Worm (Caenorhabditis elegans) whole organism, midembryonic: ENCODE results near the gene C34D4.4.

ENCODE experiments used
- T22C8.4 ChIP-seq: fragments of 200-800 bp; sonication (Bioruptor generic); IDR thresholded peaks from 2 replicates; pipeline ENCODE4 v1.3.6; 2022; ENCODE audit warnings: missing genetic modification characterization, missing compliant biosample characterization
- cog-1 ChIP-seq: sonication (generic microtip); optimal IDR thresholded peaks from 2 replicates; lab custom pipeline; 2016; ENCODE audit warnings: missing genetic modification characterization, missing compliant biosample characterization
- flt-1 ChIP-seq: fragments of 200-800 bp; sonication (Bioruptor generic); IDR thresholded peaks from 2 replicates; pipeline ENCODE4 v1.3.6; 2022; ENCODE audit warnings: missing genetic modification characterization, missing compliant biosample characterization
- klf-2 ChIP-seq: fragments of 200-800 bp; sonication (Bioruptor generic); conservative IDR thresholded peaks from 2 replicates; pipeline ENCODE4 v1.3.6; 2022; ENCODE audit warnings: missing genetic modification reagents, missing genetic modification characterization, missing compliant biosample characterization
- med-1 ChIP-seq: sonication (generic microtip); optimal IDR thresholded peaks from 2 replicates; lab custom pipeline; 2017; ENCODE audit warnings: missing genetic modification characterization, mild to moderate bottlenecking, missing compliant biosample characterization, antibody characterized with exemption, missing genetic modification reagents; ENCODE audit not compliant: insufficient read depth
- ref-1 ChIP-seq: fragments of 200-800 bp; sonication (Bioruptor generic); conservative IDR thresholded peaks from 2 replicates; pipeline ENCODE4 v1.3.6; 2022; ENCODE audit warnings: missing genetic modification reagents, missing genetic modification characterization, missing compliant biosample characterization
- tab-1 ChIP-seq: fragments of 200-800 bp; sonication (Bioruptor generic); IDR thresholded peaks from 2 replicates; pipeline ENCODE4 v1.3.6; 2022; ENCODE audit warnings: missing genetic modification characterization, missing compliant biosample characterization
- ztf-23 ChIP-seq: fragments of 200-800 bp; sonication (Bioruptor generic); IDR thresholded peaks from 2 replicates; pipeline ENCODE4 v1.3.6; 2022; ENCODE audit warnings: missing genetic modification reagents, missing genetic modification characterization, missing compliant biosample characterization
- ztf-29 ChIP-seq: fragments of 200-800 bp; sonication (Bioruptor generic); IDR thresholded peaks from 2 replicates; pipeline ENCODE4 v1.3.6; 2022; ENCODE audit warnings: missing genetic modification reagents, missing genetic modification characterization, missing compliant biosample characterization

The C34D4.4 gene

DNA sequence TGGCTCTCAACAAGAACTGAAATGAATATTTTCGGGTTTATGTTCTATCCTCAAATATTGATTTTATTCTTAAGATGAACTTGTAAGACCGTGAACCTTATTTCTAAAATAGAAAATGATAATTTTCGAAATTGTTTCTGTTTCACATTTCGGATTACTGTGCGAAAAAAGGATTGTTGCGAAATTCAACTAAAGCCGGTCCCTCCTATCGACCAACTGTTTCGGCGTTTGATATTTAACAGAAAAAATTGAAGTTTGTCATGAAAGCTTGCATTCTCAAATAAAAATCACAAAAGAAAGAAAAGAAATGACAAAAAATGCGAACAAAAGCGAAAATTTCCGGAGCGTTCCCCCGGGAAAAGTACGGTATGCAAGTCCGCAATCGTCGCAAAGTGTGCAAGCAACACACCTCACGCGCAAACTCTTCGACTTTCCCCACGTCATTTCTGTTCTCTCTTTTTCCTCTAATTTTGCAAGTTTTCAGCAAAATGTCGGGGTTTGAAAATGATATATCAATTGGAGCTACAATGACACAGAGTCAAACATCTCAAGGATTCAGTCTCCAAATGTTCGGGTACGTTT is at the start of gene C34D4.4:
C34D4.4 (plus strand) TSS at position 342 of the 582 bp plus-strand sequence.
- TF ChIP-seq med-1 (GFP tag; lab: Kevin White, UChicago) = no peak

DNA sequence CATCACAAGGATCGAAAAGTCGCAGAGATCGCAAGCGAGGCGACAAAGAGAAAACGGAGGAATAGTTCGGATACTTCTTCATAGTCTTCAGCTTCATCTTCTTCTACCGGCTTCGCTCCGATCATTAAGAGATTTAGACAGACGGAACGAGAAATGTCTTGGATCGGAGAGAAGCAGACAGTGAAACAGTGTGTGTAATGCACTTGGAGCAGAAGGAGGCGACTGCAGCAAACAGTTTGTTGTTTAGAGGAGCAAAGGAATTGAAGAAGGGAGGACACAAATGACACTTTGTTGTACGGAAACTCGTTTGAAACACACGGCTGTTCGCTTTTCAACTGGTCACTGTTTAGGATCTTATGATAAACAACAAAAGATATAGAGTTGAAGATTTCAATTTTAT is 49.8 kb upstream of the C34D4.4 start:
- TF ChIP-seq klf-2 (no peak), cog-1 (peak; percentile 29)

DNA sequence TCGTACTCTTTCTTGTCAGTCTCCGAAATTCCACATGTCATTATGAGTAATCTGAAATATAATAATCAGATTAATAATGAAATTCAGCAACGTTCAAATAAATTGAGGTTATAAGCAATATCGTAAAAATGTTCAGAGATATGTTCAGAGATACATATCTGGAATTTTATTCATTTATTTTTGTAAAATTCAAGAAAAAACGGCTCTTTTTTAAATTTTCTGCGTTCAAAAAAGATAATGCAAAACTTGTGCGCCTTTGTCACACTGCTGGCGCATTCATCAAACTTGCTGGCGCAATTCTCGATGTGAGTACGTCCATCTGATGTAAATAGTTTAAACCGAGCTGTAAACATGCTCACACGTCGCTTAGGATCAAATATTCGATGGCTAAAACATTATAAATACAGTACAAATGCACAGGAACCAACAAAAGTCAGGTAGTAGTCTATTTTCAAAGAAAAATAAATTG is 45.9 kb upstream of the C34D4.4 start, which contains the start of the genes rde-8 and ZC477.3:
rde-8 (minus strand) TSS at position 51 of the 469 bp plus-strand sequence.
ZC477.3 (plus strand) TSS at position 282 of the 469 bp plus-strand sequence.
- TF ChIP-seq ztf-23 (GFP tag; lab: Robert Waterston, UW) (no peak), cog-1 (no peak), T22C8.4 (GFP tag; lab: Robert Waterston, UW) (0 out of 2 replicates have a peak, but pooled peaks have one; percentile 12)

DNA sequence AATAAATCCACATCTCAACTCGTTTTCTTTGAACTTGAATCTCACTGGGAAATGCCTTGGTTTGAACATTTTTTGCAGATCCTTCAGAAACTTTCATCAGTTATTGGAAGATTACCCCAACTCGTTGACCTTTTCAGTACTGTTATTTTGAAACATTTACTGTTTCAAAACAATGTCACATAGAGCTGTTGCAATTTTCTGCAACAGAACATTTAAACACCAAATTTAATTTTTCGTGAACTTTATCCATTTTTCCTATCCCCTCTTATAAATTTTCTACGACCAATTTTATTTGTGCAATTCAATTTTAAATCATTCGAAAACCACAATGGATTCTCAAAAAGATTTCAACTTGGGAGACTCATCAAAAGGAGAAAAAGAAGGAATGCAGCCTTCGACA is 41.3 kb upstream of the C34D4.4 start, which contains the start of gene ZC477.2:
ZC477.2 (plus strand) TSS at position 301 of the 400 bp plus-strand sequence.
- no peak for TF ChIP-seq klf-2
- TF ChIP-seq flt-1 (GFP tag; lab: Robert Waterston, UW) = no peak
- no peak for TF ChIP-seq tab-1 (GFP tag; lab: Robert Waterston, UW)
- no peak for TF ChIP-seq ref-1 (GFP tag; lab: Robert Waterston, UW)
- TF ChIP-seq ztf-23 (GFP tag; lab: Robert Waterston, UW) = no peak
- TF ChIP-seq med-1 (GFP tag; lab: Kevin White, UChicago) = no peak
- no peak for TF ChIP-seq ztf-29 (GFP tag; lab: Robert Waterston, UW)
- TF ChIP-seq cog-1 = no peak
- no peak for TF ChIP-seq T22C8.4 (GFP tag; lab: Robert Waterston, UW)

DNA sequence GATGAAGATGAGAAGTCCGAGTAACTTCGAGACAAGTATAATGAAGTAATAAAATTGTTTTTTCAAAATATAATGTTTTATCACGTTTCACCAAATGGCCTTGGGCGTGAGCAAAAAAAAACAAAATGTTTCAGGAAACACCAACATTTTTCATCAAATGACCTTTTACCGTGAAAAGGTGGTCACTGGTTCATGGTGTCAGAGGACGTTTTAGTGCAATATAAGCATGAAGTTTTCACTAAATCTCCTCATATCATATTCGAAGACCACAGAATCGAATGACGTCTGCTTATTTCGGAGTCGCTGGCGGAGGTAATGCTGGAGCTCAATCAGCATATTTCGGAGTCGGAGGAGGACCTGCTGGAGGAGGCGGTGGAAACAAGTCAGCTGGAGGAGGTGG is 37.8 kb upstream of the C34D4.4 start, which contains the start of the genes ZC477.7 and ssq-3:
ZC477.7 (minus strand) TSS at position 101 of the 400 bp plus-strand sequence.
ssq-3 (plus strand) TSS at position 251 of the 400 bp plus-strand sequence.
- TF ChIP-seq T22C8.4 (GFP tag; lab: Robert Waterston, UW) (no peak), klf-2 (no peak), med-1 (GFP tag; lab: Kevin White, UChicago) (no peak), cog-1 (no peak), ztf-23 (GFP tag; lab: Robert Waterston, UW) (no peak), tab-1 (GFP tag; lab: Robert Waterston, UW) (no peak), flt-1 (GFP tag; lab: Robert Waterston, UW) (no peak), ztf-29 (GFP tag; lab: Robert Waterston, UW) (no peak), ref-1 (GFP tag; lab: Robert Waterston, UW) (no peak)

DNA sequence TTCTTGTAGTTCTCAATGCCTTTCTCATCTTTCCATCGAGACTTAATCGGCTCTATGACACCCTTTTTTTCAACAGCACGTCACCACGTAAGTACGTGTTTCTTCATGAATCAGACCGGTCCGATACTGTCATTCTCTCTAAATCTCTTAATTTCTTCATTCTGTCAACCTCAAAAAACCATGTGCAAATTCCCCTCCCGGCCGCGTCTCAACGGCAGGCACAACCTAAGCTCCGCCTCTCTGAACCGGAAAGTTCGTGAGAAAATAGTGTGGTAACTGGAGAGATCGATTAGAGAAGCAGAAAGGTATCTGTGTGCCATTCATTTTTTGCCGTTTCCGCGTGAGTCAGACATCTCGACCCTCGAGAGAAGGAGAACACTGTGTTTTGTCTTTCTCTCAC is 34.6 kb upstream of the C34D4.4 start, which contains the start of gene nas-8:
nas-8 (plus strand) TSS at position 301 of the 400 bp plus-strand sequence.
- TF ChIP-seq ztf-29 (GFP tag; lab: Robert Waterston, UW) (no peak), klf-2 (no peak), med-1 (GFP tag; lab: Kevin White, UChicago) (no peak), ref-1 (GFP tag; lab: Robert Waterston, UW) (no peak), flt-1 (GFP tag; lab: Robert Waterston, UW) (no peak), ztf-23 (GFP tag; lab: Robert Waterston, UW) (no peak), cog-1 (no peak), T22C8.4 (GFP tag; lab: Robert Waterston, UW) (no peak), tab-1 (GFP tag; lab: Robert Waterston, UW) (no peak)

DNA sequence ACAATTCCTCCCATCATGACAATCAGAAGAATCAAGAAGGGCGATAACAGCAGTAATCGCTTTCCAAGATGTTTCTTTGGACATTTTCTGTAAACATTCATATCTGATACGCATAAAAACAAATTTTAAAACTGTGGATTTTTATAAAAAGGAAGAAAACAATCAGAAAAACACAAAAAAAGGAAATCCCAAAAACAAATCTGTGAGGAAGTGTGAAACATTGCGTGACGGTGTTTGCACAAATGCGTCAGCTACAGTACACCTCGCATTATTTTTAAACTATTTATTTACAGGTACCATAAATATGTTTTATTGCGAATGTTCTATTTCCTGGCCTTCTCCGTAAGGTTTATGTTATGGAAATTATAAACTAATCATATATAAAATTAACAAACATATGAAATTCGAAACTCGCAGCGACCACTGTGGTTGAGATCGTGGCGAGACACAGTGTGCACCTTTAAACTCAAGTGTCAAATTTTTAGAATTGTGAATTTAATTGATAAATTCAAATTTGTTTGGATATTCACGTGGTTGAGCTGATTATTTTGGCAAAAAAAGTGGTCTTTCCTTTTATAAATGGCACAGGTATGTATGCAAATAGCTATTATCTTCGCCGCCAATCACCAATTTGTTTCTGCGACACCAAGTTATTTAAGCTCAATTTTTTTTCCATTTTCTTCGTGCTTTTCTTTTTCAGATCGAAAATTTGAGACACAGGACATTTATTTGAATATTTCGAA is 27.7 kb upstream of the C34D4.4 start, which contains the start of the genes C34D4.10 and str-48:
C34D4.10 (minus strand) TSS at position 101 of the 743 bp plus-strand sequence.
str-48 (plus strand) TSS at position 693 of the 743 bp plus-strand sequence.
- no peak for TF ChIP-seq med-1 (GFP tag; lab: Kevin White, UChicago)

DNA sequence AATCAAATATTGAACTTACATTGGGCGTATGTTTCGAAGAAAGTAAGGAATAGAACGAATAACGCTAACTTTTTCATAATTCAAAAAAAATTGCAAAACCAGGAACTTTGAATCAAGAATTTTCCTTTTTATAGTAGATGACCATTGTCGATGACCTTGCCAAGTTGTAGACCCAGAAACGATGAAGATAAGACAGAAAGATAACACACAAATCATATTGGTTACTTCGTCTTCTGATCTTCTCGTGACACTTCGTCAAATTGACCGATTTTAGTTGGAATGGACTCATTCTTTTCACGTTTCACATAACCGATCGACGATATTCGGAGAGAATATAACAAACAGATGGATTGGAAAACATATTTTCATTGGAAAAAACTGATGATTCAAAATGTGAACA is 17.4 kb upstream of the C34D4.4 start, which contains the start of gene grsp-3:
grsp-3 (minus strand) TSS at position 149 of the 400 bp plus-strand sequence.
- no peak for TF ChIP-seq cog-1
- no peak for TF ChIP-seq med-1 (GFP tag; lab: Kevin White, UChicago)
- no peak for TF ChIP-seq ztf-23 (GFP tag; lab: Robert Waterston, UW)

ce11 chrIV:7133140-7133539 is 16.0 kb upstream of the C34D4.4 start, which contains the start of gene cyn-12:
Gene cyn-12 (minus strand): TSS chrIV:7133217.
- TF ChIP-seq ref-1 (GFP tag; lab: Robert Waterston, UW) (no peak), T22C8.4 (GFP tag; lab: Robert Waterston, UW) (peak; percentile 42; the same call in 1 of the 2 replicates)

DNA sequence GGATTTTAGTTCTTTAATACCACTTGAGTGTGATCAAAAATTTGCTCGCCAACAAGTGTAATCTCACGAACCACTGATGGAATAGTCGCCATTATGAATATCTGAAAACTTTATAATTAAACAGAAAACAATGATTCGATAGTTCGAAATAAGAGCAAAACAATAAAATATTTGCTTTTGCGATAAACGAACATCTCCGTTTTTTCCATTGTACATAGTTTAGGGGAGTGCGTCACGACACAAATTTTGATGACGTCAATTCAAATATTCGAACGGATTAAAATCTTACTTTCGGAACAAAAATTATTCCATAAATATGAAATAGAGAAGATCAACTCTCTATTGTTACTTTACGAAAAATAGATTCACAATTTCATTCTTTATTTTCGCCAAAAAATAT is 15.2 kb upstream of the C34D4.4 start, which contains the start of gene mutd-1:
mutd-1 (minus strand) TSS at position 101 of the 400 bp plus-strand sequence.
- TF ChIP-seq ztf-29 (GFP tag; lab: Robert Waterston, UW) = no peak
- no peak for TF ChIP-seq T22C8.4 (GFP tag; lab: Robert Waterston, UW)
- no peak for TF ChIP-seq cog-1
- no peak for TF ChIP-seq tab-1 (GFP tag; lab: Robert Waterston, UW)
- no peak for TF ChIP-seq flt-1 (GFP tag; lab: Robert Waterston, UW)
